Fruit fly (Drosophila melanogaster) whole organism, wandering third instar larva: ENCODE data around the gene CG10208.
A peak's percentile ranks its signal among the peaks of the same experiment; 100 is the strongest.

Experiments used
- Abd-B ChIP-seq: fragments of >200 bp; optimal IDR thresholded peaks from 2 replicates; lab custom pipeline; 2017; ENCODE audit warnings: missing biosample characterization, missing genetic modification characterization
- CG32264 ChIP-seq: fragments of 200-800 bp; sonication (Bioruptor generic); optimal IDR thresholded peaks from 2 replicates; lab custom pipeline; 2016; ENCODE audit warnings: missing biosample characterization, missing genetic modification characterization
- CG9705 ChIP-seq: fragments of 200-800 bp; sonication (Bioruptor generic); optimal IDR thresholded peaks from 2 replicates; lab custom pipeline; 2018; ENCODE audit warnings: missing biosample characterization, mild to moderate bottlenecking, missing genetic modification characterization
- CrebA ChIP-seq: fragments of 200-800 bp; sonication (Bioruptor generic); optimal IDR thresholded peaks from 2 replicates; lab custom pipeline; 2016; ENCODE audit warnings: missing biosample characterization, mild to moderate bottlenecking, missing genetic modification characterization, borderline replicate concordance
- Dfd ChIP-seq: fragments of >200 bp; optimal IDR thresholded peaks from 2 replicates; lab custom pipeline; 2017; ENCODE audit warnings: missing biosample characterization, missing genetic modification characterization
- Dif ChIP-seq: fragments of 200-275, 200-300 bp; sonication (Bioruptor generic); optimal IDR thresholded peaks from 2 replicates; lab custom pipeline; 2018; ENCODE audit warnings: missing biosample characterization, missing genetic modification characterization; ENCODE audit not compliant: partially characterized antibody
- GATAd ChIP-seq: sonication (Bioruptor generic); optimal IDR thresholded peaks from 2 replicates; lab custom pipeline; 2016; ENCODE audit warnings: missing biosample characterization, missing genetic modification characterization
- HLH106 ChIP-seq: fragments of 200-800 bp; optimal IDR thresholded peaks from 3 replicates; lab custom pipeline; 2019; ENCODE audit warnings: missing biosample characterization, mild to moderate bottlenecking, missing genetic modification characterization, moderate library complexity
- Hnf4 ChIP-seq: fragments of 200-800 bp; sonication (Bioruptor generic); optimal IDR thresholded peaks from 2 replicates; lab custom pipeline; 2016; ENCODE audit warnings: missing biosample characterization, mild to moderate bottlenecking, missing genetic modification characterization
- Hr78 ChIP-seq: fragments of >200 bp; optimal IDR thresholded peaks from 2 replicates; lab custom pipeline; 2017; ENCODE audit warnings: missing biosample characterization, missing genetic modification characterization
- Hr83 ChIP-seq: fragments of 200-300 bp; sonication (Bioruptor generic); optimal IDR thresholded peaks from 2 replicates; lab custom pipeline; 2016; ENCODE audit warnings: missing biosample characterization, mild to moderate bottlenecking, missing genetic modification characterization, moderate library complexity; ENCODE audit not compliant: poor library complexity, severe bottlenecking
- Jra ChIP-seq: sonication (Bioruptor generic); optimal IDR thresholded peaks from 2 replicates; lab custom pipeline; 2016; ENCODE audit warnings: missing biosample characterization, missing genetic modification characterization
- Mio ChIP-seq: sonication (Bioruptor generic); optimal IDR thresholded peaks from 2 replicates; lab custom pipeline; 2016; ENCODE audit warnings: missing biosample characterization, missing genetic modification characterization
- Myc ChIP-seq: fragments of >200 bp; optimal IDR thresholded peaks from 2 replicates; lab custom pipeline; 2017
- N ChIP-seq: fragments of >200 bp; optimal IDR thresholded peaks from 2 replicates; lab custom pipeline; 2018; ENCODE audit warnings: missing biosample characterization, missing external identifiers, missing genetic modification characterization
- OdsH ChIP-seq: fragments of 200-800 bp; sonication (Bioruptor generic); optimal IDR thresholded peaks from 2 replicates; lab custom pipeline; 2016; ENCODE audit warnings: missing biosample characterization, mild to moderate bottlenecking, missing genetic modification characterization
- Rel ChIP-seq, 2 experiments: fragments of 200-800 bp; sonication (Bioruptor generic) in 1 of 2; optimal IDR thresholded peaks; 2 replicates in 1 of 2; 3 replicates in 1 of 2; lab custom pipeline; 2016 to 2019; ENCODE audit warnings: mild to moderate bottlenecking in 2 of 2, missing biosample characterization in 2 of 2, missing genetic modification characterization in 2 of 2, moderate library complexity in 1 of 2
- Sp1 ChIP-seq: fragments of 200-800 bp; sonication (Bioruptor generic); optimal IDR thresholded peaks from 3 replicates; lab custom pipeline; 2019; ENCODE audit warnings: missing biosample characterization, mild to moderate bottlenecking, missing genetic modification characterization, moderate library complexity
- Vsx2 ChIP-seq: fragments of 200-300, 225-300 bp; sonication (Bioruptor generic); optimal IDR thresholded peaks from 2 replicates; lab custom pipeline; 2018; ENCODE audit warnings: missing biosample characterization, missing genetic modification characterization; ENCODE audit not compliant: partially characterized antibody
- br ChIP-seq: fragments of 200-800 bp; sonication (Bioruptor generic); optimal IDR thresholded peaks from 2 replicates; lab custom pipeline; 2016; ENCODE audit warnings: missing biosample characterization, missing genetic modification characterization
- brk ChIP-seq: fragments of 200-800 bp; sonication (Bioruptor generic); optimal IDR thresholded peaks from 2 replicates; lab custom pipeline; 2016; ENCODE audit warnings: missing biosample characterization, mild to moderate bottlenecking, missing genetic modification characterization
- dl ChIP-seq, 2 experiments: fragments of 175-275, 200-275 bp in 1 of 2; fragments of 200-275 bp in 1 of 2; sonication (Bioruptor generic); optimal IDR thresholded peaks; lab custom pipeline; 2018; ENCODE audit warnings: mild to moderate bottlenecking in 2 of 2, missing biosample characterization in 2 of 2, missing genetic modification characterization in 2 of 2, moderate library complexity in 2 of 2; ENCODE audit not compliant: partially characterized antibody in 2 of 2, insufficient read depth in 1 of 2
- dmrt93B ChIP-seq: fragments of 200-800 bp; sonication (Bioruptor generic); optimal IDR thresholded peaks from 2 replicates; lab custom pipeline; 2018; ENCODE audit warnings: missing biosample characterization, mild to moderate bottlenecking, missing genetic modification characterization
- dsf ChIP-seq: sonication (Bioruptor generic); optimal IDR thresholded peaks from 2 replicates; lab custom pipeline; 2016; ENCODE audit warnings: missing biosample characterization, missing genetic modification characterization, borderline replicate concordance
- ey ChIP-seq: fragments of 200-800 bp; sonication (Bioruptor generic); optimal IDR thresholded peaks from 2 replicates; lab custom pipeline; 2016; ENCODE audit warnings: missing biosample characterization, missing genetic modification characterization
- foxo ChIP-seq, 2 experiments: fragments of 200-800 bp; sonication (Bioruptor generic); optimal IDR thresholded peaks; 2 replicates in 1 of 2; 3 replicates in 1 of 2; lab custom pipeline; 2016 to 2017; ENCODE audit warnings: missing biosample characterization in 2 of 2, missing genetic modification characterization in 2 of 2
- fru ChIP-seq: fragments of 200-800 bp; sonication (Bioruptor generic); optimal IDR thresholded peaks from 3 replicates; lab custom pipeline; 2016; ENCODE audit warnings: missing biosample characterization, mild to moderate bottlenecking, missing genetic modification characterization
- h ChIP-seq: fragments of 200-800 bp; sonication (Bioruptor generic); optimal IDR thresholded peaks from 3 replicates; lab custom pipeline; 2016; ENCODE audit warnings: missing biosample characterization, mild to moderate bottlenecking, missing genetic modification characterization
- lola ChIP-seq: fragments of >200 bp; optimal IDR thresholded peaks from 2 replicates; lab custom pipeline; 2017; ENCODE audit warnings: missing biosample characterization, missing genetic modification characterization
- pan ChIP-seq: fragments of >200 bp; optimal IDR thresholded peaks from 2 replicates; lab custom pipeline; 2017
- psq ChIP-seq: fragments of 200-800 bp; sonication (Bioruptor generic); optimal IDR thresholded peaks from 3 replicates; lab custom pipeline; 2017; ENCODE audit warnings: missing biosample characterization, mild to moderate bottlenecking, missing genetic modification characterization, moderate library complexity
- rgr ChIP-seq: fragments of 200-800 bp; sonication (Bioruptor generic); optimal IDR thresholded peaks from 3 replicates; lab custom pipeline; 2016; ENCODE audit warnings: missing biosample characterization, mild to moderate bottlenecking, missing genetic modification characterization
- sage ChIP-seq: fragments of 200-800 bp; sonication (Bioruptor generic); optimal IDR thresholded peaks from 2 replicates; lab custom pipeline; 2016; ENCODE audit warnings: missing biosample characterization, mild to moderate bottlenecking, missing genetic modification characterization
- sv ChIP-seq: fragments of 200-800 bp; sonication (Bioruptor generic); optimal IDR thresholded peaks from 3 replicates; lab custom pipeline; 2016; ENCODE audit warnings: missing biosample characterization, missing genetic modification characterization
- tai ChIP-seq: sonication (Bioruptor generic); optimal IDR thresholded peaks from 2 replicates; lab custom pipeline; 2016; ENCODE audit warnings: missing biosample characterization, missing genetic modification characterization
- usp ChIP-seq: fragments of >200 bp; optimal IDR thresholded peaks from 2 replicates; lab custom pipeline; 2017; ENCODE audit warnings: missing biosample characterization, missing genetic modification characterization
- woc ChIP-seq: sonication (Bioruptor generic); optimal IDR thresholded peaks from 2 replicates; lab custom pipeline; 2016; ENCODE audit warnings: missing biosample characterization, mild to moderate bottlenecking, missing genetic modification characterization

CG10208 gene

dm6 chr3R:23729066-23729465, 44.9 kb downstream of the CG10208 start:
- no peak for TF ChIP-seq Dif (GFP tag; lab: Kevin White, UChicago)
- no peak for TF ChIP-seq Vsx2 (GFP tag; lab: Kevin White, UChicago)
- TF ChIP-seq br (GFP tag; lab: Kevin White, UChicago): no peak
- TF ChIP-seq dl (GFP tag; optimal IDR thresholded peaks at IDR 0.05; lab: Kevin White, UChicago; ENCODE audit: insufficient read depth in 1 of 2, partially characterized antibody in 2 of 2): no peak
- no peak for TF ChIP-seq psq (GFP tag; lab: Kevin White, UChicago)
- no peak for TF ChIP-seq GATAd
- TF ChIP-seq Hr83 (GFP tag; lab: Kevin White, UChicago): peak; percentile 24
- TF ChIP-seq HLH106 (tag; lab: Kevin White, UChicago): no peak
- no peak for TF ChIP-seq Mio (GFP tag; lab: Kevin White, UChicago)
- peak; percentile 15 for TF ChIP-seq rgr (GFP tag; lab: Kevin White, UChicago)
- TF ChIP-seq foxo (GFP tag; optimal IDR thresholded peaks at IDR 0.05; lab: Kevin White, UChicago): no peak
- TF ChIP-seq CrebA: no peak
- no peak for TF ChIP-seq sage (GFP tag; lab: Kevin White, UChicago)
- no peak for TF ChIP-seq pan (lab: Kevin White, UChicago)
- TF ChIP-seq OdsH (GFP tag; lab: Kevin White, UChicago): no peak

- TF ChIP-seq brk (GFP tag; lab: Kevin White, UChicago) (peak; percentile 9), sage (GFP tag; lab: Kevin White, UChicago) (peak; percentile 15), OdsH (GFP tag; lab: Kevin White, UChicago) (no peak), CrebA (no peak)
- TF ChIP-seq, all 38 proteins: peak for 2
Measured at dm6 chr3R:23728086-23728485, 45.8 kb downstream of the CG10208 start.

- no peak for TF ChIP-seq usp (GFP tag; lab: Kevin White, UChicago)
- TF ChIP-seq foxo (GFP tag; optimal IDR thresholded peaks at IDR 0.05; lab: Kevin White, UChicago): no peak
- TF ChIP-seq CrebA: peak; percentile 23
- TF ChIP-seq, all 38 proteins: peak for 1
Measured at dm6 chr3R:23727657-23728056, 46.3 kb downstream of the CG10208 start.

- TF ChIP-seq GATAd (no peak), psq (GFP tag; lab: Kevin White, UChicago) (peak; percentile 58), dmrt93B (peak; percentile 8), sage (GFP tag; lab: Kevin White, UChicago) (peak; percentile 48), Dif (GFP tag; lab: Kevin White, UChicago) (no peak), Abd-B (GFP tag; lab: Kevin White, UChicago) (no peak), dl (GFP tag; optimal IDR thresholded peaks at IDR 0.05; lab: Kevin White, UChicago; ENCODE audit: insufficient read depth in 1 of 2, partially characterized antibody in 2 of 2) (no peak), Myc (lab: Kevin White, UChicago) (no peak), ey (GFP tag; lab: Kevin White, UChicago) (peak; percentile 68), br (GFP tag; lab: Kevin White, UChicago) (peak; percentile 71), pan (lab: Kevin White, UChicago) (no peak), dsf (GFP tag; lab: Kevin White, UChicago) (no peak), Sp1 (peak; percentile 57), Hnf4 (peak; percentile 55), N (no peak), OdsH (GFP tag; lab: Kevin White, UChicago) (peak; percentile 83), fru (peak; percentile 81), Hr83 (GFP tag; lab: Kevin White, UChicago) (no peak), CG9705 (GFP tag; lab: Kevin White, UChicago) (no peak), woc (peak; percentile 26), CG32264 (GFP tag; lab: Kevin White, UChicago) (peak; percentile 45), Mio (GFP tag; lab: Kevin White, UChicago) (no peak), h (GFP tag; lab: Kevin White, UChicago) (peak; percentile 83), Vsx2 (GFP tag; lab: Kevin White, UChicago) (no peak), sv (GFP tag; lab: Kevin White, UChicago) (peak; percentile 85), Rel (GFP tag; optimal IDR thresholded peaks at IDR 0.05; lab: Kevin White, UChicago) (peak; percentile 8), Rel (tag; optimal IDR thresholded peaks at IDR 0.05; lab: Kevin White, UChicago) (no peak), rgr (GFP tag; lab: Kevin White, UChicago) (peak; percentile 82), Jra (peak; percentile 19), usp (GFP tag; lab: Kevin White, UChicago) (no peak), HLH106 (tag; lab: Kevin White, UChicago) (peak; percentile 54), tai (GFP tag; lab: Kevin White, UChicago) (no peak), lola (GFP tag; lab: Kevin White, UChicago) (no peak), Dfd (no peak), CrebA (no peak), Hr78 (GFP tag; lab: Kevin White, UChicago) (no peak), foxo (GFP tag; optimal IDR thresholded peaks at IDR 0.05; lab: Kevin White, UChicago) (peak in 1 of 2 experiments; percentile 82), brk (GFP tag; lab: Kevin White, UChicago) (peak; percentile 55)
- TF ChIP-seq, all 38 proteins: peak for 19
Measured at dm6 chr3R:23726740-23727139, 47.2 kb downstream of the CG10208 start.
